Fruit fly (Drosophila melanogaster) whole organism, wandering third instar larva: ENCODE results near the gene CG17721.

ENCODE experiments used
- Hr83 ChIP-seq: fragments of 200-300 bp; sonication (Bioruptor generic); optimal IDR thresholded peaks from 2 replicates; lab custom pipeline; 2016; ENCODE audit warnings: missing biosample characterization, mild to moderate bottlenecking, missing genetic modification characterization, moderate library complexity; ENCODE audit not compliant: poor library complexity, severe bottlenecking
- Jra ChIP-seq: sonication (Bioruptor generic); optimal IDR thresholded peaks from 2 replicates; lab custom pipeline; 2016; ENCODE audit warnings: missing biosample characterization, missing genetic modification characterization
- OdsH ChIP-seq: fragments of 200-800 bp; sonication (Bioruptor generic); optimal IDR thresholded peaks from 2 replicates; lab custom pipeline; 2016; ENCODE audit warnings: missing biosample characterization, mild to moderate bottlenecking, missing genetic modification characterization
- lola ChIP-seq: fragments of >200 bp; optimal IDR thresholded peaks from 2 replicates; lab custom pipeline; 2017; ENCODE audit warnings: missing biosample characterization, missing genetic modification characterization
- psq ChIP-seq: fragments of 200-800 bp; sonication (Bioruptor generic); optimal IDR thresholded peaks from 3 replicates; lab custom pipeline; 2017; ENCODE audit warnings: missing biosample characterization, mild to moderate bottlenecking, missing genetic modification characterization, moderate library complexity

dm6 chr3R:11211291-11212061 lies 23.5 kb upstream of the CG17721 start:
- no peak for TF ChIP-seq lola (GFP tag; lab: Kevin White, UChicago)
- TF ChIP-seq psq (GFP tag; lab: Kevin White, UChicago) = peak; percentile 63
- TF ChIP-seq OdsH (GFP tag; lab: Kevin White, UChicago) = peak; percentile 62
- TF ChIP-seq Jra = peak; percentile 88
- peak; percentile 66 for TF ChIP-seq Hr83
